Fruit fly (Drosophila melanogaster) whole organism, embryonic: Measurements from ENCODE around the gene UQCR-14.

Experiments
- B-H2 ChIP-seq: fragments of 200-800 bp; sonication (Bioruptor generic); optimal IDR thresholded peaks from 2 replicates; lab custom pipeline; 2018; ENCODE audit warnings: missing biosample characterization, mild to moderate bottlenecking, missing genetic modification characterization
- CG1024 ChIP-seq: fragments of 200-800 bp; sonication (Bioruptor generic); IDR thresholded peaks from 2 replicates; pipeline ENCODE4 v1.3.6; 2022; ENCODE audit warnings: missing biosample characterization, missing genetic modification characterization
- CG10431 ChIP-seq: fragments of 200-800 bp; sonication (Bioruptor generic); optimal IDR thresholded peaks from 3 replicates; lab custom pipeline; 2018; ENCODE audit warnings: missing biosample characterization, mild to moderate bottlenecking, missing genetic modification characterization
- CG12155 ChIP-seq: fragments of 200-800 bp; sonication (Bioruptor generic); optimal IDR thresholded peaks from 3 replicates; lab custom pipeline; 2016; ENCODE audit warnings: missing biosample characterization, missing genetic modification characterization
- CG12236 ChIP-seq: fragments of 200-800 bp; sonication (Bioruptor generic); optimal IDR thresholded peaks from 2 replicates; lab custom pipeline; 2016; ENCODE audit warnings: missing biosample characterization, missing genetic modification characterization
- CG12391 ChIP-seq: fragments of 200-800 bp; sonication (Bioruptor generic); optimal IDR thresholded peaks from 3 replicates; lab custom pipeline; 2018; ENCODE audit warnings: missing biosample characterization, mild to moderate bottlenecking, missing genetic modification characterization, moderate library complexity
- CG12942 ChIP-seq: fragments of 200-800 bp; sonication (Bioruptor generic); optimal IDR thresholded peaks from 3 replicates; lab custom pipeline; 2016; ENCODE audit warnings: missing biosample characterization, missing genetic modification characterization
- CG14050 ChIP-seq: fragments of 200-800 bp; sonication (Bioruptor generic); IDR thresholded peaks from 3 replicates; pipeline ENCODE4 v1.3.6; 2022; ENCODE audit warnings: missing biosample characterization, missing genetic modification characterization
- CG14667 ChIP-seq: fragments of 200-800 bp; sonication (Bioruptor generic); IDR thresholded peaks from 2 replicates; pipeline ENCODE4 v1.3.6; 2022; ENCODE audit warnings: missing biosample characterization, missing genetic modification characterization
- CG1529 ChIP-seq: fragments of 200-800 bp; sonication (Bioruptor generic); optimal IDR thresholded peaks from 3 replicates; lab custom pipeline; 2018; ENCODE audit warnings: missing biosample characterization, missing genetic modification characterization
- CG16779 ChIP-seq: fragments of 200-800 bp; sonication (Bioruptor generic); IDR thresholded peaks from 2 replicates; pipeline ENCODE4 v1.3.6; 2022; ENCODE audit warnings: missing biosample characterization, missing genetic modification characterization
- CG17612 ChIP-seq: fragments of 200-800 bp; sonication (Bioruptor generic); IDR thresholded peaks from 2 replicates; pipeline ENCODE4 v1.3.6; 2022; ENCODE audit warnings: missing biosample characterization, missing genetic modification characterization
- CG18764 ChIP-seq: fragments of 200-800 bp; sonication (Bioruptor generic); optimal IDR thresholded peaks from 3 replicates; lab custom pipeline; 2016; ENCODE audit warnings: missing biosample characterization, missing genetic modification characterization
- CG2120 ChIP-seq: fragments of 200-800 bp; sonication (Bioruptor generic); optimal IDR thresholded peaks from 3 replicates; lab custom pipeline; 2016; ENCODE audit warnings: missing biosample characterization, missing genetic modification characterization
- CG2678 ChIP-seq: fragments of 200-800 bp; sonication (Bioruptor generic); optimal IDR thresholded peaks from 3 replicates; lab custom pipeline; 2019; ENCODE audit warnings: missing biosample characterization, mild to moderate bottlenecking, missing genetic modification characterization, moderate library complexity
- CG32767 ChIP-seq: fragments of 200-800 bp; sonication (Bioruptor generic); IDR thresholded peaks from 2 replicates; pipeline ENCODE4 v1.3.6; 2022; ENCODE audit warnings: missing biosample characterization, missing genetic modification characterization
- CG6254 ChIP-seq: fragments of 200-800 bp; sonication (Bioruptor generic); optimal IDR thresholded peaks from 3 replicates; lab custom pipeline; 2017; ENCODE audit warnings: mild to moderate bottlenecking, missing biosample characterization, missing genetic modification reagents, missing genetic modification characterization
- CG6765 ChIP-seq: fragments of 200-800 bp; sonication (Bioruptor generic); optimal IDR thresholded peaks from 3 replicates; lab custom pipeline; 2017; ENCODE audit warnings: missing biosample characterization, mild to moderate bottlenecking, missing genetic modification characterization
- CG7372 ChIP-seq: fragments of 200-800 bp; sonication (Bioruptor generic); IDR thresholded peaks from 2 replicates; pipeline ENCODE4 v1.3.6; 2022; ENCODE audit warnings: missing biosample characterization, missing genetic modification characterization
- CG7556 ChIP-seq: fragments of 200-800 bp; sonication (Bioruptor generic); optimal IDR thresholded peaks from 2 replicates; lab custom pipeline; 2017; ENCODE audit warnings: missing biosample characterization, mild to moderate bottlenecking, missing genetic modification characterization
- CG7839 ChIP-seq: fragments of 200-800 bp; sonication (Bioruptor generic); optimal IDR thresholded peaks from 3 replicates; lab custom pipeline; 2018; ENCODE audit warnings: missing biosample characterization, mild to moderate bottlenecking, missing genetic modification characterization, moderate library complexity
- CG9609 ChIP-seq: fragments of 200-800 bp; sonication (Bioruptor generic); optimal IDR thresholded peaks from 3 replicates; lab custom pipeline; 2016; ENCODE audit warnings: missing biosample characterization, missing genetic modification characterization
- CTCF ChIP-seq: fragments of 200-800 bp; sonication (Bioruptor generic); optimal IDR thresholded peaks from 2 replicates; lab custom pipeline; 2017; ENCODE audit warnings: missing biosample characterization, mild to moderate bottlenecking, missing genetic modification characterization, moderate library complexity
- Dbx ChIP-seq: fragments of 200-800 bp; sonication (Bioruptor generic); IDR thresholded peaks from 3 replicates; pipeline ENCODE4 v1.3.6; 2022; ENCODE audit warnings: missing biosample characterization, missing genetic modification characterization
- Dip3 ChIP-seq: fragments of 200-800 bp; sonication (Bioruptor generic); optimal IDR thresholded peaks from 3 replicates; lab custom pipeline; 2016; ENCODE audit warnings: missing biosample characterization, missing genetic modification characterization
- Dref ChIP-seq: fragments of 200-800 bp; sonication (Bioruptor generic); IDR thresholded peaks from 2 replicates; pipeline ENCODE4 v1.3.6; 2022; ENCODE audit warnings: missing biosample characterization, missing genetic modification characterization
- Fer1 ChIP-seq: fragments of 200-800 bp; sonication (Bioruptor generic); optimal IDR thresholded peaks from 2 replicates; lab custom pipeline; 2017; ENCODE audit warnings: missing biosample characterization, mild to moderate bottlenecking, missing genetic modification characterization
- Fer2 ChIP-seq: fragments of 200-800 bp; sonication (Bioruptor generic); optimal IDR thresholded peaks from 2 replicates; lab custom pipeline; 2018; ENCODE audit warnings: missing biosample characterization, mild to moderate bottlenecking, missing genetic modification characterization, moderate library complexity
- HHEX ChIP-seq: fragments of 200-800 bp; sonication (Bioruptor generic); optimal IDR thresholded peaks from 3 replicates; lab custom pipeline; 2017; ENCODE audit warnings: missing biosample characterization, mild to moderate bottlenecking, missing genetic modification characterization, missing genetic modification reagents
- Hr3 ChIP-seq: fragments of 200-800 bp; sonication (Bioruptor generic); optimal IDR thresholded peaks from 3 replicates; lab custom pipeline; 2016; ENCODE audit warnings: missing biosample characterization, missing genetic modification characterization
- Hr39 ChIP-seq: fragments of >200 bp; optimal IDR thresholded peaks from 2 replicates; lab custom pipeline; 2017
- MESR4 ChIP-seq: fragments of 200-800 bp; sonication (Bioruptor generic); optimal IDR thresholded peaks from 2 replicates; lab custom pipeline; 2018; ENCODE audit warnings: missing biosample characterization, mild to moderate bottlenecking, missing genetic modification characterization, moderate library complexity
- Mad ChIP-seq: fragments of 200-800 bp; sonication (Bioruptor generic); optimal IDR thresholded peaks from 2 replicates; lab custom pipeline; 2016; ENCODE audit warnings: missing biosample characterization, missing genetic modification characterization
- NC2α ChIP-seq: fragments of 200-800 bp; sonication (Bioruptor generic); optimal IDR thresholded peaks from 2 replicates; lab custom pipeline; 2016; ENCODE audit warnings: missing biosample characterization, missing genetic modification characterization
- NfI ChIP-seq: fragments of 200-800 bp; sonication (Bioruptor generic); optimal IDR thresholded peaks from 3 replicates; lab custom pipeline; 2018; ENCODE audit warnings: missing biosample characterization, mild to moderate bottlenecking, missing genetic modification characterization, moderate library complexity
- Opbp ChIP-seq: fragments of 200-800 bp; sonication (Bioruptor generic); IDR thresholded peaks from 3 replicates; pipeline ENCODE4 v1.3.6; 2022; ENCODE audit warnings: missing biosample characterization, missing genetic modification characterization; ENCODE audit not compliant: partially characterized antibody
- ab ChIP-seq: fragments of 200-800 bp; sonication (Bioruptor generic); optimal IDR thresholded peaks from 2 replicates; lab custom pipeline; 2016; ENCODE audit warnings: missing biosample characterization, missing genetic modification characterization
- bigmax ChIP-seq: fragments of 200-800 bp; sonication (Bioruptor generic); optimal IDR thresholded peaks from 2 replicates; lab custom pipeline; 2018; ENCODE audit warnings: missing biosample characterization, mild to moderate bottlenecking, missing genetic modification characterization
- cas ChIP-seq: fragments of 200-800 bp; sonication (Bioruptor generic); IDR thresholded peaks from 2 replicates; pipeline ENCODE4 v1.3.6; 2022; ENCODE audit warnings: missing biosample characterization, missing genetic modification characterization
- chinmo ChIP-seq: fragments of 200-800 bp; sonication (Bioruptor generic); IDR thresholded peaks from 4 replicates; pipeline ENCODE4 v1.3.6; 2022; ENCODE audit warnings: missing biosample characterization, missing genetic modification characterization; ENCODE audit not compliant: partially characterized antibody
- emc ChIP-seq: fragments of 200-800 bp; sonication (Bioruptor generic); optimal IDR thresholded peaks from 2 replicates; lab custom pipeline; 2016; ENCODE audit warnings: missing biosample characterization, missing genetic modification characterization
- hbn ChIP-seq: fragments of 200-800 bp; sonication (Bioruptor generic); IDR thresholded peaks from 2 replicates; pipeline ENCODE4 v1.3.6; 2022; ENCODE audit warnings: missing biosample characterization, missing genetic modification characterization; ENCODE audit not compliant: partially characterized antibody
- ind ChIP-seq: fragments of 200-800 bp; sonication (Bioruptor generic); optimal IDR thresholded peaks from 3 replicates; lab custom pipeline; 2016; ENCODE audit warnings: missing biosample characterization, missing genetic modification characterization
- lbe ChIP-seq: fragments of 200-800 bp; sonication (Bioruptor generic); optimal IDR thresholded peaks from 2 replicates; lab custom pipeline; 2016; ENCODE audit warnings: missing biosample characterization, mild to moderate bottlenecking, missing genetic modification characterization
- lola ChIP-seq, 3 experiments: fragments of >200 bp in 2 of 3; fragments of 200-800 bp in 1 of 3; sonication (Bioruptor generic) in 1 of 3; optimal IDR thresholded peaks; 2 replicates each; lab custom pipeline; 2017 to 2019; ENCODE audit warnings: missing biosample characterization in 3 of 3, missing genetic modification characterization in 3 of 3, mild to moderate bottlenecking in 1 of 3, moderate library complexity in 1 of 3
- oc ChIP-seq: fragments of 200-800 bp; sonication (Bioruptor generic); optimal IDR thresholded peaks from 2 replicates; lab custom pipeline; 2018; ENCODE audit warnings: missing biosample characterization, mild to moderate bottlenecking, missing genetic modification characterization, moderate library complexity
- pros ChIP-seq: fragments of 200-800 bp; sonication (Bioruptor generic); optimal IDR thresholded peaks from 3 replicates; lab custom pipeline; 2019; ENCODE audit warnings: missing biosample characterization, mild to moderate bottlenecking, missing genetic modification characterization, moderate library complexity
- sisA ChIP-seq: fragments of 200-800 bp; sonication (Bioruptor generic); IDR thresholded peaks from 2 replicates; pipeline ENCODE4 v1.3.6; 2022; ENCODE audit warnings: missing biosample characterization, missing genetic modification characterization
- tap ChIP-seq: fragments of 200-800 bp; optimal IDR thresholded peaks from 3 replicates; lab custom pipeline; 2019; ENCODE audit warnings: missing biosample characterization, mild to moderate bottlenecking, missing genetic modification characterization, moderate library complexity
- tna ChIP-seq: fragments of 200-800 bp; sonication (Bioruptor generic); IDR thresholded peaks from 2 replicates; pipeline ENCODE4 v1.3.6; 2022; ENCODE audit warnings: missing biosample characterization, missing genetic modification characterization; ENCODE audit not compliant: partially characterized antibody
- tup ChIP-seq: fragments of 200-800 bp; sonication (Bioruptor generic); optimal IDR thresholded peaks from 2 replicates; lab custom pipeline; 2016; ENCODE audit warnings: missing biosample characterization, mild to moderate bottlenecking, missing genetic modification characterization, moderate library complexity
- zen ChIP-seq: fragments of 200-800 bp; sonication (Bioruptor generic); optimal IDR thresholded peaks from 3 replicates; lab custom pipeline; 2018; ENCODE audit warnings: missing biosample characterization, mild to moderate bottlenecking, missing genetic modification characterization, moderate library complexity

Gene UQCR-14

dm6 chrX:16275854-16276338, 10.2 kb upstream of the UQCR-14 start, which contains the start of the genes kat80 and Prosalpha4 (continued):
- TF ChIP-seq lola (GFP tag; optimal IDR thresholded peaks at IDR 0.05; lab: Kevin White, UChicago) (peak in 1 of 3 experiments; percentile 33), CG7556 (GFP tag; lab: Kevin White, UChicago) (no peak), sisA (GFP tag; lab: Robert Waterston, UW) (no peak), CG7372 (no peak), CG2678 (tag; lab: Kevin White, UChicago) (peak; percentile 55), chinmo (GFP tag; lab: Robert Waterston, UW) (0 out of 4 replicates have a peak, but pooled peaks have one; percentile 37), CG12155 (GFP tag; lab: Kevin White, UChicago) (no peak), NfI (GFP tag; lab: Kevin White, UChicago) (peak; percentile 43), CG12391 (tag; lab: Kevin White, UChicago) (peak; percentile 65), CG7839 (peak; percentile 45), pros (no peak), CG6765 (GFP tag; lab: Kevin White, UChicago) (no peak), CG14667 (GFP tag; lab: Robert Waterston, UW) (0 out of 2 replicates have a peak, but pooled peaks have one; percentile 15), ab (GFP tag; lab: Kevin White, UChicago) (no peak), CG32767 (no peak), lbe (GFP tag; lab: Kevin White, UChicago) (no peak), tap (tag; lab: Kevin White, UChicago) (no peak), Hr3 (GFP tag; lab: Kevin White, UChicago) (peak; percentile 86), ind (GFP tag; lab: Kevin White, UChicago) (peak; percentile 41), hbn (peak; percentile 48), CG17612 (GFP tag; lab: Robert Waterston, UW) (no peak), Dbx (GFP tag; lab: Robert Waterston, UW) (no peak), CG12236 (GFP tag; lab: Kevin White, UChicago) (no peak), CG10431 (GFP tag; lab: Kevin White, UChicago) (no peak), Fer1 (GFP tag; lab: Kevin White, UChicago) (no peak), Mad (no peak), Dref (GFP tag; lab: Robert Waterston, UW) (peak; percentile 32; the same call in 1 of the 2 replicates), Dip3 (GFP tag; lab: Kevin White, UChicago) (no peak), CG14050 (no peak), zen (tag; lab: Kevin White, UChicago) (peak; percentile 42), bigmax (no peak), Hr39 (lab: Kevin White, UChicago) (no peak), CG12942 (GFP tag; lab: Kevin White, UChicago) (peak; percentile 7), NC2α (GFP tag; lab: Kevin White, UChicago) (no peak), CG2120 (GFP tag; lab: Kevin White, UChicago) (peak; percentile 26), oc (tag; lab: Kevin White, UChicago) (no peak), CG1024 (GFP tag; lab: Robert Waterston, UW) (no peak), emc (GFP tag; lab: Kevin White, UChicago) (no peak), MESR4 (GFP tag; lab: Kevin White, UChicago) (no peak), cas (GFP tag; lab: Robert Waterston, UW) (no peak), CG1529 (GFP tag; lab: Kevin White, UChicago) (no peak), tna (no peak), CTCF (GFP tag; lab: Kevin White, UChicago) (no peak), CG18764 (no peak), tup (GFP tag; lab: Kevin White, UChicago) (no peak), B-H2 (GFP tag; lab: Kevin White, UChicago) (peak; percentile 59), CG9609 (GFP tag; lab: Kevin White, UChicago) (no peak), Opbp (GFP tag; lab: Robert Waterston, UW) (peak; percentile 37; the same call in 2 of the 3 replicates), CG16779 (no peak), CG6254 (no peak), HHEX (GFP tag; lab: Kevin White, UChicago) (peak; percentile 42), Fer2 (no peak)
